Worm (Caenorhabditis elegans) whole organism, L4 larva: Measurements from ENCODE around the gene bus-1.
A peak's percentile ranks its signal among the peaks of the same experiment; 100 is the strongest.

Experiments used
- F26F4.8 ChIP-seq: fragments of 200-800 bp; sonication (Bioruptor generic); conservative IDR thresholded peaks from 2 replicates; pipeline ENCODE4 v1.3.6; 2022; ENCODE audit warnings: missing genetic modification characterization, missing compliant biosample characterization
- F37D6.2 ChIP-seq: sonication (generic microtip); optimal IDR thresholded peaks from 2 replicates; lab custom pipeline; 2016; ENCODE audit warnings: mild to moderate bottlenecking, missing genetic modification characterization, missing compliant biosample characterization
- F49E8.2 ChIP-seq: sonication (generic microtip); optimal IDR thresholded peaks from 2 replicates; lab custom pipeline; 2016; ENCODE audit warnings: missing compliant biosample characterization, mild to moderate bottlenecking, missing genetic modification characterization, borderline replicate concordance
- T26A8.4 ChIP-seq: fragments of 200-800 bp; sonication (Bioruptor generic); IDR thresholded peaks from 2 replicates; pipeline ENCODE4 v1.3.6; 2022; ENCODE audit warnings: missing genetic modification characterization, missing compliant biosample characterization
- Y105C5A.15 ChIP-seq: fragments of 200-800 bp; sonication (Bioruptor generic); IDR thresholded peaks from 2 replicates; pipeline ENCODE4 v1.3.6; 2022; ENCODE audit warnings: missing genetic modification characterization, missing compliant biosample characterization
- ZK546.5 ChIP-seq, 2 experiments: sonication (generic microtip); optimal IDR thresholded peaks; 2 replicates each; lab custom pipeline; 2017; ENCODE audit warnings: missing biosample characterization in 2 of 2, missing genetic modification characterization in 2 of 2
- aha-1 ChIP-seq: fragments of 150-350 bp; peaks from one replicate; lab custom pipeline; 2014; ENCODE audit warnings: missing biosample characterization, missing genetic modification characterization
- arid-1 ChIP-seq: fragments of 200-800 bp; sonication (Bioruptor generic); conservative IDR thresholded peaks from 2 replicates; pipeline ENCODE4 v1.3.6; 2022; ENCODE audit warnings: missing genetic modification reagents, missing genetic modification characterization, missing compliant biosample characterization
- ceh-32 ChIP-seq: sonication (generic microtip); optimal IDR thresholded peaks from 2 replicates; lab custom pipeline; 2016; ENCODE audit warnings: mild to moderate bottlenecking, missing genetic modification characterization, missing compliant biosample characterization; ENCODE audit not compliant: poor library complexity
- ceh-82 ChIP-seq: sonication (generic microtip); optimal IDR thresholded peaks from 2 replicates; lab custom pipeline; 2017; ENCODE audit warnings: missing biosample characterization, missing genetic modification characterization
- ces-1 ChIP-seq: fragments of 150-350 bp; sonication (generic microtip); optimal IDR thresholded peaks from 4 replicates; lab custom pipeline; 2014; ENCODE audit warnings: missing biosample characterization, missing genetic modification reagents, missing genetic modification characterization
- ctbp-1 ChIP-seq: fragments of 200-800 bp; sonication (Bioruptor generic); IDR thresholded peaks from 2 replicates; pipeline ENCODE4 v1.3.6; 2022; ENCODE audit warnings: missing genetic modification reagents, missing genetic modification characterization, missing compliant biosample characterization
- dve-1 ChIP-seq: sonication (generic microtip); optimal IDR thresholded peaks from 2 replicates; lab custom pipeline; 2017; ENCODE audit warnings: antibody characterized with exemption, mild to moderate bottlenecking, missing genetic modification characterization, missing compliant biosample characterization; ENCODE audit not compliant: insufficient read depth
- fkh-10 ChIP-seq: fragments of 150-350 bp; optimal IDR thresholded peaks from 2 replicates; lab custom pipeline; 2014; ENCODE audit warnings: missing biosample characterization, missing genetic modification reagents, missing genetic modification characterization
- gei-8 ChIP-seq: fragments of 200-800 bp; sonication (Bioruptor generic); optimal IDR thresholded peaks from 2 replicates; lab custom pipeline; 2018; ENCODE audit warnings: mild to moderate bottlenecking, missing genetic modification characterization, missing compliant biosample characterization
- hif-1 ChIP-seq, 2 experiments: sonication (generic microtip); optimal IDR thresholded peaks; 2 replicates each; lab custom pipeline; 2016 to 2017; ENCODE audit warnings: missing compliant biosample characterization in 2 of 2, missing genetic modification characterization in 2 of 2, missing genetic modification reagents in 2 of 2, missing genotype in 2 of 2, mild to moderate bottlenecking in 1 of 2
- hlh-11 ChIP-seq: fragments of 200-800 bp; sonication (Bioruptor generic); optimal IDR thresholded peaks from 2 replicates; lab custom pipeline; 2018; ENCODE audit warnings: mild to moderate bottlenecking, missing genetic modification characterization, missing compliant biosample characterization
- hlh-30 ChIP-seq: sonication (generic microtip); optimal IDR thresholded peaks from 2 replicates; lab custom pipeline; 2017; ENCODE audit warnings: antibody characterized with exemption, mild to moderate bottlenecking, missing genetic modification characterization, missing compliant biosample characterization; ENCODE audit not compliant: insufficient read depth
- jun-1 ChIP-seq: fragments of 150-350 bp; optimal IDR thresholded peaks from 2 replicates; lab custom pipeline; 2014; ENCODE audit warnings: missing biosample characterization, missing genetic modification reagents, missing genetic modification characterization
- lin-38 ChIP-seq: fragments of 200-800 bp; sonication (Bioruptor generic); IDR thresholded peaks from 2 replicates; pipeline ENCODE4 v1.3.6; 2022; ENCODE audit warnings: missing genetic modification reagents, missing genetic modification characterization, missing compliant biosample characterization
- lin-39 ChIP-seq: fragments of 150-350 bp; optimal IDR thresholded peaks from 2 replicates; lab custom pipeline; 2014; ENCODE audit warnings: missing biosample characterization, missing genetic modification reagents, missing genetic modification characterization
- nhr-10 ChIP-seq: fragments of 150-350 bp; optimal IDR thresholded peaks from 2 replicates; lab custom pipeline; 2014; ENCODE audit warnings: missing biosample characterization, missing genetic modification characterization
- nhr-11 ChIP-seq: fragments of 150-350 bp; optimal IDR thresholded peaks from 2 replicates; lab custom pipeline; 2014; ENCODE audit warnings: missing biosample characterization, missing genetic modification characterization
- nhr-111 ChIP-seq: fragments of 200-800 bp; sonication (Bioruptor generic); optimal IDR thresholded peaks from 2 replicates; lab custom pipeline; 2018; ENCODE audit warnings: mild to moderate bottlenecking, missing genetic modification characterization, missing compliant biosample characterization
- nhr-41 ChIP-seq: fragments of 200-800 bp; sonication (Bioruptor generic); IDR thresholded peaks from 2 replicates; pipeline ENCODE4 v1.3.6; 2022; ENCODE audit warnings: missing genetic modification reagents, missing genetic modification characterization, missing compliant biosample characterization
- pha-4 ChIP-seq, 2 experiments: fragments of 150-350 bp in 1 of 2; fragments of 200-800 bp in 1 of 2; sonication (Bioruptor generic) in 1 of 2; IDR thresholded peaks in 1 of 2; optimal IDR thresholded peaks in 1 of 2; 2 replicates each; pipeline versions ENCODE4 v1.3.6 to Lab custom; 2014 to 2022; ENCODE audit warnings: missing genetic modification characterization in 2 of 2, missing genetic modification reagents in 2 of 2, missing biosample characterization in 1 of 2, missing compliant biosample characterization in 1 of 2
- saeg-2 ChIP-seq: fragments of 200-800 bp; sonication (Bioruptor generic); IDR thresholded peaks from 2 replicates; pipeline ENCODE4 v1.3.6; 2022; ENCODE audit warnings: missing genetic modification reagents, missing genetic modification characterization, missing compliant biosample characterization
- skn-1 ChIP-seq: fragments of 150-350 bp; optimal IDR thresholded peaks from 2 replicates; lab custom pipeline; 2014; ENCODE audit warnings: missing biosample characterization, missing genetic modification characterization
- snpc-1.2 ChIP-seq: fragments of 200-800 bp; sonication (Bioruptor generic); IDR thresholded peaks from 2 replicates; pipeline ENCODE4 v1.3.6; 2022; ENCODE audit warnings: missing genetic modification reagents, missing genetic modification characterization, missing compliant biosample characterization
- spr-1 ChIP-seq: sonication (generic microtip); optimal IDR thresholded peaks from 2 replicates; lab custom pipeline; 2016; ENCODE audit warnings: mild to moderate bottlenecking, missing genetic modification characterization, missing compliant biosample characterization
- spr-3 ChIP-seq: fragments of 200-800 bp; sonication (Bioruptor generic); optimal IDR thresholded peaks from 2 replicates; lab custom pipeline; 2018; ENCODE audit warnings: mild to moderate bottlenecking, missing genetic modification characterization, missing compliant biosample characterization
- tag-97 ChIP-seq: fragments of 200-800 bp; sonication (Bioruptor generic); IDR thresholded peaks from 2 replicates; pipeline ENCODE4 v1.3.6; 2022; ENCODE audit warnings: missing genetic modification characterization, missing compliant biosample characterization
- tra-1 ChIP-seq: fragments of 200-800 bp; sonication (Bioruptor generic); IDR thresholded peaks from 2 replicates; pipeline ENCODE4 v1.3.6; 2022; ENCODE audit warnings: missing genetic modification reagents, missing genetic modification characterization, missing compliant biosample characterization
- unc-62 ChIP-seq, 3 experiments: fragments of 150-350 bp in 1 of 3; sonication (generic microtip); optimal IDR thresholded peaks in 2 of 3; peaks in 1 of 3; 1 replicate in 1 of 3; 2 replicates in 2 of 3; lab custom pipeline; 2014 to 2017; ENCODE audit warnings: missing biosample characterization in 3 of 3, missing genetic modification characterization in 3 of 3, missing genetic modification reagents in 3 of 3, missing genotype in 1 of 3
- vab-7 ChIP-seq: fragments of 200-800 bp; sonication (Bioruptor generic); IDR thresholded peaks from 2 replicates; pipeline ENCODE4 v1.3.6; 2022; ENCODE audit warnings: missing genetic modification reagents, missing genetic modification characterization, missing compliant biosample characterization
- zfp-3 ChIP-seq: fragments of 200-800 bp; sonication (Bioruptor generic); conservative IDR thresholded peaks from 2 replicates; pipeline ENCODE4 v1.3.6; 2022; ENCODE audit warnings: missing genetic modification reagents, missing genetic modification characterization, missing compliant biosample characterization
- ztf-11 ChIP-seq: fragments of 150-350 bp; optimal IDR thresholded peaks from 2 replicates; lab custom pipeline; 2014; ENCODE audit warnings: missing biosample characterization, missing genetic modification characterization

The bus-1 gene

DNA sequence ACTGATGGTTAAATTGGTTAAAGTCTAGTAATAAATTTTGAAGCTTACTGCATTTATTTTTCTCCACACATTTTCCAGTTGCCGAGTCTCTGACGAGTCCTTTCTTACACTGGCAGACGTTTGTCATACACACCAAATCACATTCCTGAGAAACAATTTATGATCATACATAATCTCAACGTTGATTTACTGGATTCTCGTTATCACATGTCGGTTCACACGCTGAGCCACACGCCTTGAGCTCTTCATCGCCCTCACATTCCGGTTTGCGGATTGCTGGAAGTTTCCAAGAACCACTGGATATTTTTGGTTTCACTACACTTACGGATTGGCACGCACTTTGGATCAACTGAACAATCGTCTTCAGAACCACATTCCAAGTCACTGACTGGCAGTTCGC lies 31.0 kb upstream of the bus-1 start:
- TF ChIP-seq ceh-82 (tag; lab: Kevin White, UChicago) (no peak), nhr-10 (tag; lab: Kevin White, UChicago) (no peak), unc-62 (GFP tag; optimal IDR thresholded peaks at IDR 0.05 in 1 of 2; lab: Kevin White, UChicago) (peak in 1 of 2 experiments; percentile 68), unc-62 (tag; optimal IDR thresholded peaks at IDR 0.05; lab: Kevin White, UChicago) (no peak), nhr-11 (tag; lab: Kevin White, UChicago) (peak; percentile 17)

ce11 chrV:9054771-9055170 lies 30.2 kb upstream of the bus-1 start, which contains the start of gene swm-1:
Gene swm-1 (minus strand): TSS chrV:9054871.
- TF ChIP-seq spr-3 (GFP tag; lab: Kevin White, UChicago) (no peak), aha-1 (peak; percentile 11)
- TF ChIP-seq, all 104 proteins: peak for 1

DNA sequence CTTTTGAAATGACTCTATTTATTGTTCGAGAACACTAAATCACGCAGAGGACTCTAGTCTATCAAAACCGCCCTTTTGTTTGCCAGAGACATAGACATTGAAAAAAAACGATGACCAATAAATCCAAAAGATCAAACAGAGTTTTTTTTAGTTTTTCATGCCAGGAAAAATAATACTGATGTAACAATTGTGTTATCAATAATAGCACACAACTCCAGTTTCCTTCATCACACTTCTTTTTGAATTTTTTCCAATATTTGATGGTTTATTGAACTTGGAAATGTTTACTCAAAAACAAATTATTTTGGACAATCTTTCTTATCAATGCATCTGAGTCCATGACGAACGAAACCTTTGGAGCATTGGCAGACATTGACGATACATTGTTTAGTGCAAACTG lies 29.4 kb upstream of the bus-1 start, which contains the start of gene C25E10.8:
Gene C25E10.8 (minus strand): TSS at position 101 of the 400 bp plus-strand sequence.
- TF ChIP-seq ceh-32 (tag; lab: Kevin White, UChicago) (no peak), skn-1 (tag; lab: Kevin White, UChicago) (no peak), pha-4 (GFP tag; IDR thresholded peaks at IDR 0.05; lab: Robert Waterston, UW) (no peak), pha-4 (tag; optimal IDR thresholded peaks at IDR 0.05; lab: Kevin White, UChicago) (no peak), Y105C5A.15 (GFP tag; lab: Robert Waterston, UW) (no peak), F26F4.8 (GFP tag; lab: Robert Waterston, UW) (no peak), snpc-1.2 (GFP tag; lab: Robert Waterston, UW) (no peak), T26A8.4 (GFP tag; lab: Robert Waterston, UW) (no peak), lin-39 (tag; lab: Kevin White, UChicago) (no peak), tag-97 (no peak), ctbp-1 (GFP tag; lab: Robert Waterston, UW) (no peak), nhr-10 (tag; lab: Kevin White, UChicago) (no peak), nhr-41 (GFP tag; lab: Robert Waterston, UW) (no peak), zfp-3 (GFP tag; lab: Robert Waterston, UW) (no peak), nhr-11 (tag; lab: Kevin White, UChicago) (no peak), dve-1 (tag; lab: Kevin White, UChicago) (no peak), hlh-11 (tag; lab: Kevin White, UChicago) (no peak), hlh-30 (tag; lab: Kevin White, UChicago) (no peak), nhr-111 (GFP tag; lab: Kevin White, UChicago) (no peak), spr-1 (tag; lab: Kevin White, UChicago) (no peak)

- TF ChIP-seq F26F4.8 (GFP tag; lab: Robert Waterston, UW) (no peak), aha-1 (peak; percentile 93), unc-62 (GFP tag; optimal IDR thresholded peaks at IDR 0.05 in 1 of 2; lab: Kevin White, UChicago) (no peak), unc-62 (tag; optimal IDR thresholded peaks at IDR 0.05; lab: Kevin White, UChicago) (no peak), gei-8 (no peak), ceh-32 (tag; lab: Kevin White, UChicago) (no peak)
These were observed 28.6 kb upstream of the bus-1 start for ce11 chrV:9053235-9053634.

DNA sequence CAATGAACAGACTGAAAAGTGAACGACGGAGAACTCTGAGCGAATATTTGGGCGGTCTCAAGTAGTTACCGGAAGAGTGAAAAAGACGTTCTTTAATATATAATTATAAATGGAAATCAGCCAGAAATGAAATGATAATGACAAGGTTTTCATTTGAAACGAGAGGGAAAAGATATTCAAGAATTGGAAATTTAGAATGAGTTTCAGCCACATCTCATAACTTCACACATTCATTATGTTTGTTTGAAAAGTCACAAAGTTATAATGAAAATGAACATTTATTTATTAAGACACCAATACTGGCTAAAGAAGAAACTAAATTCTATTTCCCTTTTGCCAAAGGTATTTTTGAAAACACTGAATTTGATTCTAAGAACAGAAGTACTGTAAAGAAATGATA lies 26.5 kb upstream of the bus-1 start, which contains the start of gene C25E10.7:
Gene C25E10.7 (minus strand): TSS at position 101 of the 400 bp plus-strand sequence.
- TF ChIP-seq saeg-2 (GFP tag; lab: Robert Waterston, UW): no peak
- no peak for TF ChIP-seq jun-1
- no peak for TF ChIP-seq fkh-10
- TF ChIP-seq lin-38: no peak

ce11 chrV:9049271-9049670 lies 24.7 kb upstream of the bus-1 start:
- no peak for TF ChIP-seq F49E8.2 (tag; lab: Kevin White, UChicago)
- TF ChIP-seq vab-7 (GFP tag; lab: Robert Waterston, UW): no peak
- TF ChIP-seq hif-1 (tag; optimal IDR thresholded peaks at IDR 0.05; lab: Kevin White, UChicago): no peak
- no peak for TF ChIP-seq tra-1 (GFP tag; lab: Robert Waterston, UW)
- TF ChIP-seq dve-1 (tag; lab: Kevin White, UChicago): no peak
- TF ChIP-seq F37D6.2 (tag; lab: Kevin White, UChicago): no peak
- TF ChIP-seq nhr-111 (GFP tag; lab: Kevin White, UChicago): no peak
- TF ChIP-seq ces-1: no peak
- TF ChIP-seq ZK546.5 (tag; optimal IDR thresholded peaks at IDR 0.05; lab: Kevin White, UChicago): no peak
- no peak for TF ChIP-seq nhr-10 (tag; lab: Kevin White, UChicago)
- TF ChIP-seq arid-1 (GFP tag; lab: Robert Waterston, UW): no peak
- TF ChIP-seq ztf-11 (tag; lab: Kevin White, UChicago): no peak
- no peak for TF ChIP-seq pha-4 (GFP tag; IDR thresholded peaks at IDR 0.05; lab: Robert Waterston, UW)
- TF ChIP-seq pha-4 (tag; optimal IDR thresholded peaks at IDR 0.05; lab: Kevin White, UChicago): no peak
- no peak for TF ChIP-seq unc-62 (GFP tag; optimal IDR thresholded peaks at IDR 0.05 in 1 of 2; lab: Kevin White, UChicago)
- TF ChIP-seq unc-62 (tag; optimal IDR thresholded peaks at IDR 0.05; lab: Kevin White, UChicago): no peak
